Worm (Caenorhabditis elegans) whole organism, young adult: ENCODE results near the gene F16G10.14.
A peak's percentile ranks its signal among the peaks of the same experiment; 100 is the strongest.

ENCODE experiments used
- B0019.2 ChIP-seq: fragments of 200-800 bp; sonication (Bioruptor generic); conservative IDR thresholded peaks from 2 replicates; pipeline ENCODE4 v1.3.6; 2022; ENCODE audit warnings: missing genetic modification reagents, missing genetic modification characterization, missing compliant biosample characterization
- B0336.3 ChIP-seq: fragments of 200-800 bp; sonication (Bioruptor generic); IDR thresholded peaks from 2 replicates; pipeline ENCODE4 v1.3.6; 2022; ENCODE audit warnings: missing genetic modification characterization, missing compliant biosample characterization
- C17E4.6 ChIP-seq: fragments of 200-800 bp; sonication (Bioruptor generic); IDR thresholded peaks from 2 replicates; pipeline ENCODE4 v1.3.6; 2022; ENCODE audit warnings: missing genetic modification reagents, missing genetic modification characterization, missing compliant biosample characterization
- D2030.7 ChIP-seq: fragments of 200-800 bp; sonication (Bioruptor generic); IDR thresholded peaks from 2 replicates; pipeline ENCODE4 v1.3.6; 2022; ENCODE audit warnings: missing genetic modification reagents, missing genetic modification characterization, missing compliant biosample characterization
- F57A8.1 ChIP-seq: fragments of 200-800 bp; sonication (Bioruptor generic); optimal IDR thresholded peaks from 2 replicates; lab custom pipeline; 2018; ENCODE audit warnings: mild to moderate bottlenecking, missing genetic modification characterization, moderate library complexity, missing compliant biosample characterization
- F57C9.4 ChIP-seq: sonication (generic microtip); optimal IDR thresholded peaks from 2 replicates; lab custom pipeline; 2017; ENCODE audit warnings: mild to moderate bottlenecking, missing genetic modification characterization, missing compliant biosample characterization
- T07F8.4 ChIP-seq: sonication (generic microtip); optimal IDR thresholded peaks from 2 replicates; lab custom pipeline; 2016; ENCODE audit warnings: mild to moderate bottlenecking, missing genetic modification characterization, moderate library complexity, missing compliant biosample characterization
- T26A5.8 ChIP-seq: sonication (generic microtip); optimal IDR thresholded peaks from 2 replicates; lab custom pipeline; 2016; ENCODE audit warnings: missing genetic modification characterization, missing compliant biosample characterization
- Y56A3A.18 ChIP-seq: fragments of 200-800 bp; sonication (Bioruptor generic); IDR thresholded peaks from 2 replicates; pipeline ENCODE4 v1.3.6; 2022; ENCODE audit warnings: missing genetic modification reagents, missing genetic modification characterization, missing compliant biosample characterization
- ZK185.1 ChIP-seq: sonication (generic microtip); optimal IDR thresholded peaks from 2 replicates; lab custom pipeline; 2016; ENCODE audit warnings: mild to moderate bottlenecking, missing genetic modification characterization, missing compliant biosample characterization; ENCODE audit not compliant: poor library complexity, severe bottlenecking
- aptf-3 ChIP-seq: fragments of 200-800 bp; sonication (Bioruptor generic); IDR thresholded peaks from 2 replicates; pipeline ENCODE4 v1.3.6; 2022; ENCODE audit warnings: missing genetic modification characterization, missing compliant biosample characterization
- athp-1 ChIP-seq: sonication (generic microtip); optimal IDR thresholded peaks from 2 replicates; lab custom pipeline; 2017; ENCODE audit warnings: mild to moderate bottlenecking, missing genetic modification characterization, missing compliant biosample characterization
- attf-3 ChIP-seq: fragments of 200-800 bp; sonication (Bioruptor generic); conservative IDR thresholded peaks from 2 replicates; pipeline ENCODE4 v1.3.6; 2022; ENCODE audit warnings: missing genetic modification reagents, missing genetic modification characterization, missing compliant biosample characterization
- ccch-3 ChIP-seq: fragments of 200-800 bp; sonication (Bioruptor generic); optimal IDR thresholded peaks from 2 replicates; lab custom pipeline; 2018; ENCODE audit warnings: mild to moderate bottlenecking, missing genetic modification characterization, missing compliant biosample characterization
- ceh-79 ChIP-seq: sonication (generic microtip); optimal IDR thresholded peaks from 2 replicates; lab custom pipeline; 2017; ENCODE audit warnings: mild to moderate bottlenecking, missing genetic modification characterization, missing compliant biosample characterization
- ceh-91 ChIP-seq: fragments of 200-800 bp; sonication (Bioruptor generic); IDR thresholded peaks from 2 replicates; pipeline ENCODE4 v1.3.6; 2022; ENCODE audit warnings: missing genetic modification reagents, missing genetic modification characterization, missing compliant biosample characterization
- egrh-3 ChIP-seq: fragments of 200-800 bp; sonication (Bioruptor generic); IDR thresholded peaks from 2 replicates; pipeline ENCODE4 v1.3.6; 2022; ENCODE audit warnings: missing genetic modification reagents, missing genetic modification characterization, missing compliant biosample characterization
- ets-4 ChIP-seq: fragments of 200-800 bp; sonication (Bioruptor generic); optimal IDR thresholded peaks from 2 replicates; lab custom pipeline; 2018; ENCODE audit warnings: mild to moderate bottlenecking, missing genetic modification characterization, missing compliant biosample characterization
- him-1 ChIP-seq: sonication (generic microtip); optimal IDR thresholded peaks from 2 replicates; lab custom pipeline; 2016; ENCODE audit warnings: missing genotype, missing genetic modification reagents, missing genetic modification characterization, missing compliant biosample characterization
- hmg-20 ChIP-seq: fragments of 200-800 bp; sonication (Bioruptor generic); IDR thresholded peaks from 2 replicates; pipeline ENCODE4 v1.3.6; 2022; ENCODE audit warnings: missing genetic modification reagents, missing genetic modification characterization, missing compliant biosample characterization
- hrde-1 ChIP-seq: sonication (generic microtip); optimal IDR thresholded peaks from 2 replicates; lab custom pipeline; 2016; ENCODE audit warnings: missing genetic modification characterization, mild to moderate bottlenecking, missing compliant biosample characterization, moderate library complexity, missing genotype, missing genetic modification reagents, borderline replicate concordance
- lag-1 ChIP-seq: fragments of 200-800 bp; sonication (Bioruptor generic); IDR thresholded peaks from 2 replicates; pipeline ENCODE4 v1.3.6; 2022; ENCODE audit warnings: missing genetic modification reagents, missing genetic modification characterization, missing compliant biosample characterization
- let-607 ChIP-seq, 2 experiments: fragments of 200-800 bp in 1 of 2; sonication (Bioruptor generic) in 1 of 2; sonication (generic microtip) in 1 of 2; optimal IDR thresholded peaks; 2 replicates each; lab custom pipeline; 2016 to 2018; ENCODE audit warnings: mild to moderate bottlenecking in 2 of 2, missing compliant biosample characterization in 2 of 2, missing genetic modification characterization in 2 of 2, moderate library complexity in 2 of 2, missing genotype in 1 of 2
- lin-40 ChIP-seq: sonication (generic microtip); optimal IDR thresholded peaks from 2 replicates; lab custom pipeline; 2016; ENCODE audit warnings: missing genetic modification characterization, mild to moderate bottlenecking, missing compliant biosample characterization, missing genotype, missing genetic modification reagents
- lsl-1 ChIP-seq: fragments of 200-800 bp; sonication (Bioruptor generic); optimal IDR thresholded peaks from 2 replicates; lab custom pipeline; 2018; ENCODE audit warnings: mild to moderate bottlenecking, missing genetic modification characterization, moderate library complexity, missing compliant biosample characterization
- lsy-27 ChIP-seq: sonication (generic microtip); optimal IDR thresholded peaks from 2 replicates; lab custom pipeline; 2017; ENCODE audit warnings: missing genetic modification characterization, mild to moderate bottlenecking, missing compliant biosample characterization, antibody characterized with exemption, missing genotype, borderline replicate concordance; ENCODE audit not compliant: insufficient read depth
- madf-10 ChIP-seq: sonication (generic microtip); optimal IDR thresholded peaks from 2 replicates; lab custom pipeline; 2016; ENCODE audit warnings: mild to moderate bottlenecking, missing genetic modification characterization, missing compliant biosample characterization
- mel-28 ChIP-seq: sonication (generic microtip); optimal IDR thresholded peaks from 2 replicates; lab custom pipeline; 2016; ENCODE audit warnings: borderline replicate concordance, mild to moderate bottlenecking, missing genetic modification characterization, missing compliant biosample characterization
- nfya-2 ChIP-seq: fragments of 200-800 bp; sonication (Bioruptor generic); IDR thresholded peaks from 2 replicates; pipeline ENCODE4 v1.3.6; 2022; ENCODE audit warnings: missing genetic modification reagents, missing genetic modification characterization, missing compliant biosample characterization
- rcor-1 ChIP-seq: fragments of 200-800 bp; sonication (Bioruptor generic); IDR thresholded peaks from 2 replicates; pipeline ENCODE4 v1.3.6; 2022; ENCODE audit warnings: missing genetic modification reagents, missing genetic modification characterization, missing compliant biosample characterization
- repo-1 ChIP-seq: sonication (generic microtip); optimal IDR thresholded peaks from 2 replicates; lab custom pipeline; 2017; ENCODE audit warnings: mild to moderate bottlenecking, missing genetic modification characterization, missing compliant biosample characterization
- sea-2 ChIP-seq: fragments of 200-800 bp; sonication (Bioruptor generic); IDR thresholded peaks from 2 replicates; pipeline ENCODE4 v1.3.6; 2022; ENCODE audit warnings: missing genetic modification characterization, missing compliant biosample characterization
- snpc-1.1 ChIP-seq: sonication (generic microtip); optimal IDR thresholded peaks from 2 replicates; lab custom pipeline; 2017; ENCODE audit warnings: missing genetic modification characterization, mild to moderate bottlenecking, missing compliant biosample characterization, antibody characterized with exemption, moderate library complexity, missing genotype, missing genetic modification reagents; ENCODE audit not compliant: insufficient read depth
- snpc-1.3 ChIP-seq: sonication (generic microtip); optimal IDR thresholded peaks from 2 replicates; lab custom pipeline; 2017; ENCODE audit warnings: missing genetic modification characterization, mild to moderate bottlenecking, missing compliant biosample characterization, antibody characterized with exemption, moderate library complexity, missing genotype, missing genetic modification reagents; ENCODE audit not compliant: insufficient read depth
- snpc-4 ChIP-seq, 5 experiments: fragments of 150-350 bp in 1 of 5; sonication (generic microtip) in 4 of 5; optimal IDR thresholded peaks; 2 replicates each; lab custom pipeline; 2014 to 2018; ENCODE audit warnings: missing genetic modification characterization in 5 of 5, missing biosample characterization in 3 of 5, antibody characterized with exemption in 2 of 5, mild to moderate bottlenecking in 2 of 5, missing compliant biosample characterization in 2 of 5, missing genotype in 2 of 5, moderate library complexity in 2 of 5, missing genetic modification reagents in 1 of 5
- sptf-2 ChIP-seq: fragments of 200-800 bp; sonication (Bioruptor generic); optimal IDR thresholded peaks from 2 replicates; lab custom pipeline; 2018; ENCODE audit warnings: mild to moderate bottlenecking, missing genetic modification characterization, missing compliant biosample characterization
- tlf-1 ChIP-seq: fragments of 200-800 bp; sonication (Bioruptor generic); optimal IDR thresholded peaks from 2 replicates; lab custom pipeline; 2018; ENCODE audit warnings: mild to moderate bottlenecking, missing genetic modification characterization, missing compliant biosample characterization
- unc-130 ChIP-seq: sonication (generic microtip); optimal IDR thresholded peaks from 2 replicates; lab custom pipeline; 2016; ENCODE audit warnings: missing genetic modification reagents, missing genetic modification characterization, missing compliant biosample characterization
- ztf-22 ChIP-seq: fragments of 200-800 bp; sonication (Bioruptor generic); optimal IDR thresholded peaks from 2 replicates; lab custom pipeline; 2018; ENCODE audit warnings: mild to moderate bottlenecking, missing genetic modification characterization, moderate library complexity, missing compliant biosample characterization
- ztf-25 ChIP-seq: fragments of 200-800 bp; sonication (Bioruptor generic); IDR thresholded peaks from 2 replicates; pipeline ENCODE4 v1.3.6; 2022; ENCODE audit warnings: missing genetic modification reagents, missing genetic modification characterization, missing compliant biosample characterization
- ztf-26 ChIP-seq: sonication (generic microtip); optimal IDR thresholded peaks from 2 replicates; lab custom pipeline; 2017; ENCODE audit warnings: missing genetic modification characterization, missing compliant biosample characterization
- ztf-3 ChIP-seq: fragments of 200-800 bp; sonication (Bioruptor generic); optimal IDR thresholded peaks from 2 replicates; lab custom pipeline; 2018; ENCODE audit warnings: mild to moderate bottlenecking, missing genetic modification characterization, missing compliant biosample characterization

Gene F16G10.14

ce11 chrII:2380174-2380573 is 18.6 kb downstream of the F16G10.14 start, which contains the start of gene F16G10.7:
TSS of gene F16G10.7 (minus strand) at chrII:2380274.
- TF ChIP-seq ets-4 (GFP tag; lab: Kevin White, UChicago): no peak
- TF ChIP-seq unc-130 (GFP tag; lab: Kevin White, UChicago): no peak
- no peak for TF ChIP-seq hmg-20 (GFP tag; lab: Robert Waterston, UW)
- TF ChIP-seq ceh-79 (tag; lab: Kevin White, UChicago): no peak
- no peak for TF ChIP-seq ztf-22 (GFP tag; lab: Kevin White, UChicago)
- TF ChIP-seq B0019.2 (GFP tag; lab: Robert Waterston, UW): no peak
- no peak for TF ChIP-seq let-607 (tag; optimal IDR thresholded peaks at IDR 0.05; lab: Kevin White, UChicago)
- TF ChIP-seq, all 124 proteins: peak for 0

DNA sequence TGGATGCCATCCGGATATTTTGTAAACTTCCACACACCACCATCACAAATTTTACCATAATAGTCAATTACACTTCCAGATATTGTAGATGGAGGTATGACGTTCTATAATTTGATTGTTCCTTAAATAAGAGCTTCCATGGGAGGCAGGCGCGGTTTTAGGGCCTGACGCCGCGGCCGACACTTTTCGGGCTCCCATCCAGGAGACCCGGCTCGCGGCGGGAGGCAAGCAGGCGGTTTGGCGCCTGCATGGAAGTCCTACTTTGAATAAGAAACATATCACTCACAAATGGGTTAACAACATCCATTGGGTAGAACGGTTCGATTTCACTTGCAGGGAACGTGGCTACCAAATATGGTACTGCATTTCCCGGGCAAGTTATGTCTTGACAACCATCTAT is 19.1 kb downstream of the F16G10.14 start:
- TF ChIP-seq tlf-1 (GFP tag; lab: Kevin White, UChicago): no peak
- peak; percentile 55; the same call in 1 of the 2 replicates for TF ChIP-seq egrh-3

ce11 chrII:2378465-2379009 is 20.2 kb downstream of the F16G10.14 start:
- TF ChIP-seq lsl-1 (no peak), Y56A3A.18 (GFP tag; lab: Robert Waterston, UW) (peak; percentile 51; the same call in 1 of the 2 replicates), T26A5.8 (tag; lab: Kevin White, UChicago) (no peak), repo-1 (tag; lab: Kevin White, UChicago) (peak; percentile 76), ZK185.1 (no peak), lsy-27 (tag; lab: Kevin White, UChicago) (no peak), T07F8.4 (tag; lab: Kevin White, UChicago) (no peak), snpc-1.3 (tag; lab: Kevin White, UChicago) (no peak), him-1 (tag; lab: Kevin White, UChicago) (no peak), hrde-1 (tag; lab: Kevin White, UChicago) (no peak), lag-1 (GFP tag; lab: Robert Waterston, UW) (no peak), D2030.7 (GFP tag; lab: Robert Waterston, UW) (no peak), C17E4.6 (GFP tag; lab: Robert Waterston, UW) (no peak), nfya-2 (GFP tag; lab: Robert Waterston, UW) (no peak), rcor-1 (no peak), ztf-3 (GFP tag; lab: Kevin White, UChicago) (peak; percentile 80), sptf-2 (GFP tag; lab: Kevin White, UChicago) (peak; percentile 64), aptf-3 (GFP tag; lab: Robert Waterston, UW) (no peak), F57C9.4 (no peak), hmg-20 (GFP tag; lab: Robert Waterston, UW) (no peak), mel-28 (no peak), snpc-4 (GFP tag; optimal IDR thresholded peaks at IDR 0.05; lab: Kevin White, UChicago) (no peak), snpc-4 (tag; optimal IDR thresholded peaks at IDR 0.05; lab: Kevin White, UChicago) (peak in 1 of 4 experiments; percentile 44), unc-130 (GFP tag; lab: Kevin White, UChicago) (no peak), madf-10 (tag; lab: Kevin White, UChicago) (peak; percentile 41), B0336.3 (GFP tag; lab: Robert Waterston, UW) (no peak; the same call in none of the 2 replicates), lin-40 (tag; lab: Kevin White, UChicago) (no peak), ztf-25 (GFP tag; lab: Robert Waterston, UW) (no peak), ceh-91 (no peak), ccch-3 (GFP tag; lab: Kevin White, UChicago) (no peak), athp-1 (no peak), F57A8.1 (GFP tag; lab: Kevin White, UChicago) (no peak), snpc-1.1 (no peak), sea-2 (GFP tag; lab: Robert Waterston, UW) (no peak), let-607 (tag; optimal IDR thresholded peaks at IDR 0.05; lab: Kevin White, UChicago) (peak; percentile 79 to 88), ztf-26 (tag; lab: Kevin White, UChicago) (peak; percentile 19), attf-3 (no peak)
